Fruit fly (Drosophila melanogaster) whole organism, wandering third instar larva: ENCODE results near the gene CG32793.

Experiments
- CrebA ChIP-seq: fragments of 200-800 bp; sonication (Bioruptor generic); optimal IDR thresholded peaks from 2 replicates; lab custom pipeline; 2016; ENCODE audit warnings: missing biosample characterization, mild to moderate bottlenecking, missing genetic modification characterization, borderline replicate concordance
- psq ChIP-seq: fragments of 200-800 bp; sonication (Bioruptor generic); optimal IDR thresholded peaks from 3 replicates; lab custom pipeline; 2017; ENCODE audit warnings: missing biosample characterization, mild to moderate bottlenecking, missing genetic modification characterization, moderate library complexity

DNA sequence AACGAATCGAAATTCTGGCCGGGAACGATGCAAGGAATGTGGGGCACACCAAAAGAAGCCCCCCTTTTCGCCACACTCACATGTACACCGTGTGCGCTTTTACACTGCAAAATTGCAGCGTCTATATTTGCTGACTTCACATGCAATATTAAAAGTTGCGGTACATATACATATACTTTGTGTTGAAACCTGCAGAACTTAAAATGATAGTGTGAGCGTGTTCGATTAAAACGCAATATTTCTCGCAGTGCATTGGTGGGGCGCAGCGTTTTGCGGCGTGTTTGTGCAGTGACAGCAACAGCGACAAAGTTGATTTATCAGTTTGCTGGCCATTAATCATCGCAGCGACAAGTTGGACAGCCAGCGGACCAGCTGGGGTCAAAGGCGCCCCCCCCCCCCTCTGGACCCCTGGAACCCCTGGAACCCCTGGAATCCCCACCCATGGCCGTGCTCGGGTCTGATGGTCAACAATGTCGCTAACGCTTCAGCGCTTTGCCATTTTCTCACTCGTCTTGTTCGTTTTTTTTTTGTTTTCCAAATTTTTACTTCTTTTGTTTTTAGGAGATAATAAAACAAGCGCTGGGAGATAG, 22.4 kb upstream of the CG32793 start:
- no peak for TF ChIP-seq psq (GFP tag; lab: Kevin White, UChicago)
- TF ChIP-seq CrebA (GFP tag; lab: Kevin White, UChicago): no peak
